Fruit fly (Drosophila melanogaster) whole organism, embryonic: ENCODE measurements around the gene Cyp28c1.

Source experiments
- CG9817 ChIP-seq: fragments of 200-800 bp; sonication (Bioruptor generic); optimal IDR thresholded peaks from 2 replicates; lab custom pipeline; 2018; ENCODE audit warnings: missing biosample characterization, mild to moderate bottlenecking, missing genetic modification characterization, moderate library complexity
- Xbp1 ChIP-seq: fragments of 200-800 bp; sonication (Bioruptor generic); optimal IDR thresholded peaks from 3 replicates; lab custom pipeline; 2016; ENCODE audit warnings: missing biosample characterization, mild to moderate bottlenecking, missing genetic modification characterization
- fd102C ChIP-seq: fragments of 200-800 bp; sonication (Bioruptor generic); optimal IDR thresholded peaks from 2 replicates; lab custom pipeline; 2018; ENCODE audit warnings: missing biosample characterization, mild to moderate bottlenecking, missing genetic modification characterization, moderate library complexity
- psq ChIP-seq: fragments of 200-800 bp; sonication (Bioruptor generic); optimal IDR thresholded peaks from 2 replicates; lab custom pipeline; 2017; ENCODE audit warnings: missing biosample characterization, missing genetic modification characterization
- sob ChIP-seq: fragments of 200-800 bp; sonication (Bioruptor generic); IDR thresholded peaks from 2 replicates; pipeline ENCODE4 v1.3.6; 2022; ENCODE audit warnings: missing biosample characterization, missing genetic modification characterization

DNA sequence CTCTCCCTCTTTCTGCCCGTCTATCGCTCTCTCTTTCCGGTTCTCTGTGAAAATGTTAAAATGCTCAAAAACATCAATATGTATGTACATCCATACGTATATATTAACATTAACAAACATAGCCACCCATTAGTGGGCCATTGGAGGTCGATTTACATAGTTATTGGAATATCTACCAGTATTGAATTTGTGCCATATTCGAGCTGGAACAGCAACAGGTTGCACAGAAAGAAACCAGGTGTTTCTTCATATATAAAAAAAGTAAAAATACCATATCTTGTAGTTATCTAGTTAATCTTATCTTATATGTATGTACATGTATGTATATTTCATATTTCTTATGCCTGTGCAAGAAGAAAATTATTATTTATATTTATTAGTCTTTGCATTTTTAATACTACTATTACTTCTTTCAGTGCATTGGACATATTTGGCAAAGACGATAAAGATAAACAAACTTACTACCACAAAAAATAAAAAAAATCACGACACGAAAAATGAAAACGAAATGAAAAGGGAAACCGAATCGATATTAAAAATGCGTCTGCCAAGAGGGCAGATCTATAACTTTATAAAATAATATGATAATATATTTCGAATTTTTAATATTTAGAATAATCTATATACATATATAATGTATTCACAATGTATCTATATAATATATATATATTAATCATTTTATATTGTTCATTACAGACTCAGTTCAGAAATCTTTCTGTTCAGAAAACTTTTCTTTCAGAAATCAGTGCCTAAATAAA, 9.3 kb downstream of the Cyp28c1 start:
- peak; percentile 10 for TF ChIP-seq CG9817
- TF ChIP-seq Xbp1 (GFP tag; lab: Kevin White, UChicago): peak; percentile 39
- TF ChIP-seq sob (GFP tag; lab: Robert Waterston, UW): peak; percentile 41; the same call in 1 of the 2 replicates
- no peak for TF ChIP-seq fd102C (GFP tag; lab: Kevin White, UChicago)
- TF ChIP-seq psq (GFP tag; lab: Kevin White, UChicago): no peak
